Worm (Caenorhabditis elegans): Measurements from ENCODE around the gene hlh-14.

- no peak for TF ChIP-seq ztf-23 (GFP tag; IDR thresholded peaks at IDR 0.05)
- no peak for TF ChIP-seq klf-2 (GFP tag; conservative IDR thresholded peaks at IDR 0.05)
- TF ChIP-seq ref-1 (GFP tag; conservative IDR thresholded peaks at IDR 0.05): no peak
- no peak for TF ChIP-seq ztf-29 (GFP tag; IDR thresholded peaks at IDR 0.05)
- TF ChIP-seq cog-1 (tag; optimal IDR thresholded peaks at IDR 0.05): no peak
Measured at ce11 chrII:5765318-5765717, 26.6 kb upstream of the hlh-14 start, which contains the start of gene ifb-1.
